Worm (Caenorhabditis elegans): ENCODE measurements around the gene pdtf-1.
A peak's percentile ranks its signal among the peaks of the same experiment; 100 is the strongest.

Gene pdtf-1

ce11 chrIV:8463069-8463468 is 30.2 kb downstream of the pdtf-1 start (continued):
- TF ChIP-seq egl-27 (tag; optimal IDR thresholded peaks at IDR 0.05), result peak; percentile 41
- TF ChIP-seq ama-1 (optimal IDR thresholded peaks at IDR 0.05), result no peak
- no peak for TF ChIP-seq nhr-12 (tag; optimal IDR thresholded peaks at IDR 0.05)
- TF ChIP-seq fkh-2 (tag; optimal IDR thresholded peaks at IDR 0.05), result no peak
- TF ChIP-seq sea-2 (GFP tag; optimal IDR thresholded peaks at IDR 0.05), result no peak
- no peak for TF ChIP-seq ceh-28 (tag; optimal IDR thresholded peaks at IDR 0.05)
- peak; percentile 80 for TF ChIP-seq unc-62 (GFP tag; optimal IDR thresholded peaks at IDR 0.05)
- TF ChIP-seq nhr-43 (tag; optimal IDR thresholded peaks at IDR 0.05; ENCODE audit: poor library complexity, severe bottlenecking), result peak; percentile 11

ce11 chrIV:8463716-8464115 is 30.9 kb downstream of the pdtf-1 start, which contains the start of gene str-176:
str-176 (minus strand) TSS chrIV:8463816.
- TF ChIP-seq daf-12 (tag; optimal IDR thresholded peaks at IDR 0.05), result no peak

- no peak for TF ChIP-seq eor-1 (tag; optimal IDR thresholded peaks at IDR 0.05)
- no peak for TF ChIP-seq hmg-11 (tag; optimal IDR thresholded peaks at IDR 0.05)
- TF ChIP-seq pqm-1 (tag; optimal IDR thresholded peaks at IDR 0.05), result no peak
- TF ChIP-seq unc-62 (GFP tag; optimal IDR thresholded peaks at IDR 0.05), result no peak
- TF ChIP-seq nfya-1 (tag; optimal IDR thresholded peaks at IDR 0.05; ENCODE audit: insufficient read depth), result no peak
- TF ChIP-seq mml-1 (tag; optimal IDR thresholded peaks at IDR 0.05), result no peak
- TF ChIP-seq nhr-11 (tag; optimal IDR thresholded peaks at IDR 0.05), result no peak
- no peak for TF ChIP-seq tbx-2 (tag; optimal IDR thresholded peaks at IDR 0.05)
- no peak for TF ChIP-seq fkh-2 (tag; optimal IDR thresholded peaks at IDR 0.05)
- TF ChIP-seq egl-5 (tag; optimal IDR thresholded peaks at IDR 0.05), result no peak
- TF ChIP-seq mdl-1 (tag; optimal IDR thresholded peaks at IDR 0.05), result no peak
- no peak for TF ChIP-seq nhr-25 (tag; optimal IDR thresholded peaks at IDR 0.05)
- no peak for TF ChIP-seq nhr-237 (tag; optimal IDR thresholded peaks at IDR 0.05)
These were observed 31.3 kb downstream of the pdtf-1 start for ce11 chrIV:8464187-8464586.

ce11 chrIV:8472493-8472892 is 39.7 kb downstream of the pdtf-1 start, which contains the start of gene oat-1:
oat-1 (minus strand) TSS chrIV:8472593.
- TF ChIP-seq snpc-4 (tag; optimal IDR thresholded peaks at IDR 0.05) (no peak), mdl-1 (tag; optimal IDR thresholded peaks at IDR 0.05) (no peak), egl-5 (tag; optimal IDR thresholded peaks at IDR 0.05) (no peak), nhr-28 (tag; optimal IDR thresholded peaks at IDR 0.05) (no peak), fkh-10 (GFP tag; optimal IDR thresholded peaks at IDR 0.05) (no peak), elt-3 (tag; optimal IDR thresholded peaks at IDR 0.05) (no peak), jun-1 (tag; optimal IDR thresholded peaks at IDR 0.05) (no peak), lin-39 (tag; optimal IDR thresholded peaks at IDR 0.05) (no peak), aly-2 (tag; optimal IDR thresholded peaks at IDR 0.05) (no peak), skn-1 (tag; optimal IDR thresholded peaks at IDR 0.05) (no peak), ama-1 (optimal IDR thresholded peaks at IDR 0.05) (no peak), ztf-11 (tag; optimal IDR thresholded peaks at IDR 0.05) (no peak)

- no peak for TF ChIP-seq ama-1 (optimal IDR thresholded peaks at IDR 0.05)
- no peak for TF ChIP-seq ceh-16 (tag; optimal IDR thresholded peaks at IDR 0.05)
- no peak for TF ChIP-seq nhr-76 (tag; optimal IDR thresholded peaks at IDR 0.05)
- TF ChIP-seq sea-2 (GFP tag; optimal IDR thresholded peaks at IDR 0.05), result no peak
- no peak for TF ChIP-seq ZK546.5 (tag; optimal IDR thresholded peaks at IDR 0.05)
- TF ChIP-seq ceh-28 (tag; optimal IDR thresholded peaks at IDR 0.05), result no peak
- TF ChIP-seq egl-27 (tag; optimal IDR thresholded peaks at IDR 0.05), result no peak
- TF ChIP-seq ztf-4 (tag; optimal IDR thresholded peaks at IDR 0.05), result no peak
- no peak for TF ChIP-seq tbx-2 (tag; optimal IDR thresholded peaks at IDR 0.05)
- TF ChIP-seq lin-39 (tag; optimal IDR thresholded peaks at IDR 0.05), result no peak
- TF ChIP-seq nhr-25 (tag; optimal IDR thresholded peaks at IDR 0.05), result no peak
- TF ChIP-seq hmg-11 (tag; optimal IDR thresholded peaks at IDR 0.05), result no peak
These were observed 40.9 kb downstream of the pdtf-1 start, which contains the start of gene C28C12.11 for ce11 chrIV:8473756-8474155. C28C12.11 (plus strand) TSS chrIV:8474056.
